Fruit fly (Drosophila melanogaster): ENCODE data around the gene CG42846.

The CG42846 gene

DNA sequence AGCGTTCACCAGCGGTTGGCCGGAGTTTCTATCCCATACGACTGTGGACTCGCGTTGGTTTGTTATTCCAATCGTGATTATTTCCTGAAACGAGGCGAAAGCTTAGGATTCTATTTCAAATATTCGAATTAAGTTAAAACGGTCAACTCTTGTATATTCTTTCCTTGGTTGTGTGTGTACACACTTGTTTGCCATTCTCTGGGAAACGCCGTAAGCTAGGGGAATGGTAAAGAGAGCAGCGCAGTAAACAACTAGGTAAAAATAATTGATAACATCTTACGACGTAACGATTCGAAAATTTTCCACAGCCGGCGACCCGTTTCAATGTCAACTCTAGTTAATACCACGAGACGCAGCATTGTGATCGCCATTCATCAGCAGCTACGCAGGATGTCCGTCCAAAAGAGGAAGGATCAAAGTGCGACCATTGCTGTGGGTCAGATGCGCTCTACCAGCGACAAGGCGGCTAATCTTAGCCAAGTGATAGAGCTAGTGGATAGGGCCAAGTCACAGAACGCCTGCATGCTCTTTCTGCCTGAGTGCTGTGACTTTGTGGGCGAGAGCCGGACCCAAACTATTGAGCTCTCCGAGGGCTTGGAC lies 27.8 kb downstream of the CG42846 start, which contains the start of gene NitFhit (continued):
- TF ChIP-seq CG12391 (tag; optimal IDR thresholded peaks at IDR 0.05): no peak
- TF ChIP-seq stwl (tag; optimal IDR thresholded peaks at IDR 0.05): peak; percentile 31
- TF ChIP-seq PHDP (tag; optimal IDR thresholded peaks at IDR 0.05): no peak
- TF ChIP-seq CG34376 (GFP tag; optimal IDR thresholded peaks at IDR 0.05): peak; percentile 39
- no peak for TF ChIP-seq mld (GFP tag; IDR thresholded peaks at IDR 0.05; ENCODE audit: partially characterized antibody)
- no peak for TF ChIP-seq CG15269 (tag; optimal IDR thresholded peaks at IDR 0.05)
- no peak for TF ChIP-seq CG13624 (GFP tag; optimal IDR thresholded peaks at IDR 0.05)
- peak; percentile 15 for TF ChIP-seq CG2120 (GFP tag; optimal IDR thresholded peaks at IDR 0.05)
- TF ChIP-seq Med (GFP tag): peak; percentile 48
- TF ChIP-seq B-H2 (GFP tag; optimal IDR thresholded peaks at IDR 0.05): peak; percentile 34
- peak; percentile 75 for TF ChIP-seq CG1603 (tag; optimal IDR thresholded peaks at IDR 0.05)
- TF ChIP-seq aop (GFP tag; IDR thresholded peaks at IDR 0.05): no peak
- TF ChIP-seq CG12219 (GFP tag; optimal IDR thresholded peaks at IDR 0.05): no peak
- TF ChIP-seq CG13424 (tag; optimal IDR thresholded peaks at IDR 0.05): no peak
- no peak for TF ChIP-seq cwo (GFP tag; optimal IDR thresholded peaks at IDR 0.05)
- peak; percentile 46 for TF ChIP-seq MESR4 (GFP tag; optimal IDR thresholded peaks at IDR 0.05)
- no peak for TF ChIP-seq CG10979 (tag; optimal IDR thresholded peaks at IDR 0.05)
- no peak for TF ChIP-seq CG2712 (tag; optimal IDR thresholded peaks at IDR 0.05)
- no peak for TF ChIP-seq tio (GFP tag; optimal IDR thresholded peaks at IDR 0.05)
- peak in 1 of 2 experiments; percentile 18 for TF ChIP-seq Trl (optimal IDR thresholded peaks at IDR 0.05)
- TF ChIP-seq Trl (GFP tag; optimal IDR thresholded peaks at IDR 0.05): no peak
- no peak for TF ChIP-seq CG10462 (GFP tag; optimal IDR thresholded peaks at IDR 0.05)
- TF ChIP-seq sug (tag; optimal IDR thresholded peaks at IDR 0.05): peak; percentile 36
- no peak for TF ChIP-seq slp2 (GFP tag; optimal IDR thresholded peaks at IDR 0.05)
- TF ChIP-seq disco-r (GFP tag; optimal IDR thresholded peaks at IDR 0.05): no peak
- TF ChIP-seq HmgZ (tag; optimal IDR thresholded peaks at IDR 0.05): peak; percentile 34
- TF ChIP-seq CG8290 (GFP tag; optimal IDR thresholded peaks at IDR 0.05): no peak
- TF ChIP-seq CG8290 (tag; optimal IDR thresholded peaks at IDR 0.05): peak in 1 of 2 experiments; percentile 17
- no peak for TF ChIP-seq bcd (GFP tag; optimal IDR thresholded peaks at IDR 0.05)
- TF ChIP-seq E2f2 (GFP tag; IDR thresholded peaks at IDR 0.05): peak; percentile 54
- TF ChIP-seq CG10543 (GFP tag; optimal IDR thresholded peaks at IDR 0.05): peak; percentile 8
- TF ChIP-seq repo (GFP tag; optimal IDR thresholded peaks at IDR 0.05): no peak
- no peak for TF ChIP-seq CG7271 (tag; optimal IDR thresholded peaks at IDR 0.05)
- TF ChIP-seq run (tag; optimal IDR thresholded peaks at IDR 0.05): no peak
- no peak for TF ChIP-seq CG4424 (GFP tag; optimal IDR thresholded peaks at IDR 0.05)
- TF ChIP-seq CG17568 (GFP tag; optimal IDR thresholded peaks at IDR 0.05): no peak
- TF ChIP-seq CG4820 (GFP tag; optimal IDR thresholded peaks at IDR 0.05): peak; percentile 87
- TF ChIP-seq MBD-R2 (GFP tag; IDR thresholded peaks at IDR 0.05): peak; percentile 72
- TF ChIP-seq CG14710 (tag; optimal IDR thresholded peaks at IDR 0.05): peak; percentile 100
- peak; percentile 91 for TF ChIP-seq grn (GFP tag; optimal IDR thresholded peaks at IDR 0.05)
- TF ChIP-seq Xbp1 (GFP tag; optimal IDR thresholded peaks at IDR 0.05): peak; percentile 2
- TF ChIP-seq CG18599 (GFP tag; optimal IDR thresholded peaks at IDR 0.05): no peak
- peak; percentile 5 for TF ChIP-seq CHES-1-like (GFP tag; optimal IDR thresholded peaks at IDR 0.05)
- no peak for TF ChIP-seq fd64A (GFP tag; optimal IDR thresholded peaks at IDR 0.05)
- TF ChIP-seq CG2199 (GFP tag; IDR thresholded peaks at IDR 0.05): no peak
- TF ChIP-seq CG7745 (tag; optimal IDR thresholded peaks at IDR 0.05): no peak
- no peak for TF ChIP-seq tgo (GFP tag; IDR thresholded peaks at IDR 0.05)
- no peak for TF ChIP-seq CG11695 (GFP tag; IDR thresholded peaks at IDR 0.05)
- peak; percentile 66 for TF ChIP-seq YL-1 (GFP tag; optimal IDR thresholded peaks at IDR 0.05)
- no peak for TF ChIP-seq az2 (GFP tag; optimal IDR thresholded peaks at IDR 0.05)
- TF ChIP-seq C15 (GFP tag; IDR thresholded peaks at IDR 0.05): no peak

Measured in whole organism, embryonic.